Fruit fly (Drosophila melanogaster): ENCODE results near the gene Alr.
A peak's percentile ranks its signal among the peaks of the same experiment; 100 is the strongest.

Gene Alr

DNA sequence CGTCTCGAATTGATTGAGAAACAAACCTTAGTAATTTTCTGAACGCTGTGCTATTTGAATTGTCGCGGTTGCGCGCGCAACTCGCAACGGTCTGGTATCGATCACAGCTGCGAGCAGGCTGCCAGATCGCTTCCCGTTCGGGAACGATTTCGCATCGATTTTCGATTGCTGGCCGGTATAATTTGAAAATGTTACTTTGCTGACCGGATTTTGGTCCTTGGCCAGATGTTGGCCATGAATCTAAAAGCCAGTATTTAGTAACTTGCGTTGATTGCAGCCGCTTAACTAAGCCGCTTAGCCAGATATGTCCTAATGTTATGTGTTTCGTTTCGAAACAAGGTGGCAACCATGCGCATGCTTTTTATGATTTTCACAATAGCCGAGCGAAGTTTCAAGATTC lies 451 bp downstream of the Alr start (continued):
- no peak for TF ChIP-seq ham (GFP tag; IDR thresholded peaks at IDR 0.05)
- no peak for TF ChIP-seq zf30C (GFP tag; optimal IDR thresholded peaks at IDR 0.05)
- TF ChIP-seq gro (GFP tag; optimal IDR thresholded peaks at IDR 0.05), result no peak
- TF ChIP-seq seq (GFP tag; IDR thresholded peaks at IDR 0.05), result no peak
- TF ChIP-seq insv (GFP tag; optimal IDR thresholded peaks at IDR 0.05), result no peak
- TF ChIP-seq Eip74EF (GFP tag; optimal IDR thresholded peaks at IDR 0.05), result no peak
- no peak for TF ChIP-seq ATbp (GFP tag; optimal IDR thresholded peaks at IDR 0.05)
- no peak for TF ChIP-seq CG17361 (GFP tag; IDR thresholded peaks at IDR 0.05)
- no peak for TF ChIP-seq dmrt99B (tag; optimal IDR thresholded peaks at IDR 0.05)
- TF ChIP-seq Lim3 (GFP tag; IDR thresholded peaks at IDR 0.05), result no peak
- TF ChIP-seq grau (tag; optimal IDR thresholded peaks at IDR 0.05), result peak; percentile 22
- no peak for TF ChIP-seq Dip3 (GFP tag; optimal IDR thresholded peaks at IDR 0.05)
- no peak for TF ChIP-seq en (GFP tag; optimal IDR thresholded peaks at IDR 0.05)
- no peak for TF ChIP-seq ftz-f1 (GFP tag; optimal IDR thresholded peaks at IDR 0.05)
- TF ChIP-seq E2f2 (GFP tag; IDR thresholded peaks at IDR 0.05), result peak; percentile 97
- TF ChIP-seq Nf-YC (tag; optimal IDR thresholded peaks at IDR 0.05), result peak; percentile 10
- no peak for TF ChIP-seq CG11723 (GFP tag; optimal IDR thresholded peaks at IDR 0.05)
- peak; percentile 5 for TF ChIP-seq shn (GFP tag; optimal IDR thresholded peaks at IDR 0.05)
- no peak for TF ChIP-seq CG33213 (GFP tag; optimal IDR thresholded peaks at IDR 0.05)
- TF ChIP-seq pho (GFP tag; optimal IDR thresholded peaks at IDR 0.05), result peak; percentile 4
- no peak for TF ChIP-seq CG32767 (GFP tag; IDR thresholded peaks at IDR 0.05)
- peak; percentile 19 for TF ChIP-seq CG12659 (GFP tag; optimal IDR thresholded peaks at IDR 0.05)
- TF ChIP-seq vfl (GFP tag; optimal IDR thresholded peaks at IDR 0.05), result no peak
- TF ChIP-seq Mrtf (GFP tag; IDR thresholded peaks at IDR 0.05), result no peak
- no peak for TF ChIP-seq CG10959 (GFP tag; IDR thresholded peaks at IDR 0.05)
- no peak for TF ChIP-seq CG12104 (GFP tag; optimal IDR thresholded peaks at IDR 0.05)
- no peak for TF ChIP-seq pan (optimal IDR thresholded peaks at IDR 0.05)
- no peak for TF ChIP-seq pan (GFP tag; optimal IDR thresholded peaks at IDR 0.05 in 1 of 2, IDR thresholded peaks at IDR 0.05 in 1 of 2)
- TF ChIP-seq CG15479 (GFP tag; optimal IDR thresholded peaks at IDR 0.05), result peak; percentile 64
- no peak for TF ChIP-seq az2 (GFP tag; optimal IDR thresholded peaks at IDR 0.05)
- TF ChIP-seq mam (GFP tag; optimal IDR thresholded peaks at IDR 0.05), result no peak
- TF ChIP-seq CG33557 (GFP tag; optimal IDR thresholded peaks at IDR 0.05), result no peak
- TF ChIP-seq gsb (GFP tag; IDR thresholded peaks at IDR 0.05), result no peak
- no peak for TF ChIP-seq CG11504 (tag; optimal IDR thresholded peaks at IDR 0.05)
- no peak for TF ChIP-seq btn (GFP tag; optimal IDR thresholded peaks at IDR 0.05)
- TF ChIP-seq bigmax (GFP tag; optimal IDR thresholded peaks at IDR 0.05), result no peak
- no peak for TF ChIP-seq Deaf1 (tag; optimal IDR thresholded peaks at IDR 0.05)
- no peak for TF ChIP-seq CG6272 (GFP tag; IDR thresholded peaks at IDR 0.05)
- TF ChIP-seq CG7786 (GFP tag; optimal IDR thresholded peaks at IDR 0.05), result peak; percentile 25
- TF ChIP-seq sqz (GFP tag; optimal IDR thresholded peaks at IDR 0.05), result no peak
- no peak for TF ChIP-seq slp2 (GFP tag; optimal IDR thresholded peaks at IDR 0.05)
- no peak for TF ChIP-seq scrt (GFP tag; optimal IDR thresholded peaks at IDR 0.05)
- TF ChIP-seq lbe (GFP tag; optimal IDR thresholded peaks at IDR 0.05), result no peak
- peak; percentile 87 for TF ChIP-seq CG2116 (GFP tag; optimal IDR thresholded peaks at IDR 0.05)
- TF ChIP-seq CG10462 (GFP tag; optimal IDR thresholded peaks at IDR 0.05), result no peak
- peak; percentile 68 for TF ChIP-seq CG1603 (tag; optimal IDR thresholded peaks at IDR 0.05)
- TF ChIP-seq Dad (GFP tag; optimal IDR thresholded peaks at IDR 0.05), result no peak
- TF ChIP-seq pros (GFP tag; optimal IDR thresholded peaks at IDR 0.05), result no peak
- no peak for TF ChIP-seq HHEX (GFP tag; optimal IDR thresholded peaks at IDR 0.05)
- no peak for TF ChIP-seq lola (GFP tag; optimal IDR thresholded peaks at IDR 0.05)
- no peak for TF ChIP-seq kay (GFP tag; optimal IDR thresholded peaks at IDR 0.05)
- no peak for TF ChIP-seq Gug (GFP tag; IDR thresholded peaks at IDR 0.05)
